Worm (Caenorhabditis elegans): ENCODE results near the gene C09B9.1.
"Not testable (repeated sequence)": the region's sequence is repeated elsewhere in the genome, so short reads cannot be mapped to it uniquely, and the experiment has no call there.

- TF ChIP-seq nhr-76 (tag; optimal IDR thresholded peaks at IDR 0.05); drap-1 (GFP tag; optimal IDR thresholded peaks at IDR 0.05); blmp-1 (tag; optimal IDR thresholded peaks at IDR 0.05); ztf-11 (tag; optimal IDR thresholded peaks at IDR 0.05); mls-2 (tag; optimal IDR thresholded peaks at IDR 0.05); ces-1 (GFP tag; optimal IDR thresholded peaks at IDR 0.05); nhr-2 (tag; optimal IDR thresholded peaks at IDR 0.05); ceh-39 (tag; optimal IDR thresholded peaks at IDR 0.05); cnd-1 (tag; optimal IDR thresholded peaks at IDR 0.05); nhr-237 (tag; optimal IDR thresholded peaks at IDR 0.05); snpc-4 (tag; optimal IDR thresholded peaks at IDR 0.05); lin-13 (tag; optimal IDR thresholded peaks at IDR 0.05); elt-3 (tag; optimal IDR thresholded peaks at IDR 0.05): not testable (repeated sequence)
These were observed 31.0 kb downstream of the C09B9.1 start, which contains the start of the genes R13H9.6 and rmd-6 for ce11 chrIV:5068541-5068940.

All from whole organism, mixed stage, embryonic.